Worm (Caenorhabditis elegans): ENCODE measurements around the gene F20B6.9.

F20B6.9 gene

DNA sequence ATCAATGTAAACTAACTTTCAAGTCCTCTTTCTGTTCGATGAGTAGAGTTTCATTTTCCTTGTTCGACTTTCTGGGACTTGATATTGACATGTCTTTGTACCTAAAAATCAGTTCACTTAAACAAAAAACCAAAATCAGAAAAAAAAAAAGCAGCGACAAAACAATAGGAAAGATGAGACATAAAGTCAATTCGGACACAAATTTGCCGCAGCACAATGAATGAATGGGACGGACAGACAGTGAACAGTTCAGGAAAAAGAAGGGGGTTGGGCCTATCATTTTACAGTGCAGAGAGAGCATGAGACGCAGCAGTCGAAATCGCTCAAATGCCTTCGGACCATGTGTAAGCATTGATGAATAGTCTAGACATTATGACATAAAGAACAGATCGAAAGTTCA, 20.6 kb downstream of the F20B6.9 start, which contains the start of gene mrp-6:
Gene mrp-6 (minus strand): TSS at position 101 of the 400 bp plus-strand sequence.
- TF ChIP-seq him-1 (tag; optimal IDR thresholded peaks at IDR 0.05) = no peak
- no peak for TF ChIP-seq dao-5 (tag; optimal IDR thresholded peaks at IDR 0.05)
- TF ChIP-seq W03F9.2 (tag; optimal IDR thresholded peaks at IDR 0.05) = no peak

DNA sequence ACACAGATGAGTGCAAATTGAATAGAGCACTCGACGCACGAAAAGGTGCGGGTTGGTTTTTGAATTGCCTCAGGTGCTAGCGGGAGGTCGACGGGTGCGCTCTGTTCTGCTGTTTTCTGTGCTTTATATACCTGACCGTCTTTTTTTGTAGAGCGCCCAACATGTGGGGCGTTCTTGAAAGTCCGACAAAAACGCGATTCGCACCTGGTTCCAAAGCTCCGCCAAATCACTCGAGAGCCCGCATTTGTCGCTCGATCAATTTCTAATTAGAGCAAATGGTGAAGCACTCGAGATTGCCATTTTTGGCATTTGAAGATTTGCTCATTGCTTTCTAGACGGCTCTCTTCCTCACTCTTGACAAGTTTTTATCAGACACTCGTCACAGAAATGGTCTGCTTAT, 29.9 kb downstream of the F20B6.9 start, which contains the start of gene ZK470.6:
Gene ZK470.6 (minus strand): TSS at position 101 of the 400 bp plus-strand sequence.
- TF ChIP-seq him-1 (tag; optimal IDR thresholded peaks at IDR 0.05) (no peak), dao-5 (tag; optimal IDR thresholded peaks at IDR 0.05) (no peak), W03F9.2 (tag; optimal IDR thresholded peaks at IDR 0.05) (no peak)

DNA sequence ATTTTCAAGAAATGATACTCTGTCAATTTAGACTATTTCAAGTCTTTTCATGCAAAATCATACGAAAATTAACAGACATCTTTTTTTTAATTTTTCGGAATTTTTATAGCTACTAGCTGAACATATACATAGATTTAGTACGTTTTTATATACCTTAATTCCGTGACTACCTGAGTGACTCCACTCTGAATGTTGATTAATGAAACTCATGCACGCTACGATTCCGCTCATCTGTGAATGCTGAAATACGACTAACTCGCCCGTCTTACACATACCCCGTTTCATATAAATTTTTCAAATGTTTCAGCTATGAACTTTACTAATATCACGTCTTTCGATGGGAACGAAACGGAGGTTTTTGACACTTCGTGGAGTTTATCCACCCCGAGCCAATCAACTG, 40.1 kb downstream of the F20B6.9 start, which contains the start of gene ZK470.14:
Gene ZK470.14 (plus strand): TSS at position 301 of the 400 bp plus-strand sequence.
- TF ChIP-seq dao-5 (tag; optimal IDR thresholded peaks at IDR 0.05) (no peak), him-1 (tag; optimal IDR thresholded peaks at IDR 0.05) (no peak), W03F9.2 (tag; optimal IDR thresholded peaks at IDR 0.05) (no peak)

DNA sequence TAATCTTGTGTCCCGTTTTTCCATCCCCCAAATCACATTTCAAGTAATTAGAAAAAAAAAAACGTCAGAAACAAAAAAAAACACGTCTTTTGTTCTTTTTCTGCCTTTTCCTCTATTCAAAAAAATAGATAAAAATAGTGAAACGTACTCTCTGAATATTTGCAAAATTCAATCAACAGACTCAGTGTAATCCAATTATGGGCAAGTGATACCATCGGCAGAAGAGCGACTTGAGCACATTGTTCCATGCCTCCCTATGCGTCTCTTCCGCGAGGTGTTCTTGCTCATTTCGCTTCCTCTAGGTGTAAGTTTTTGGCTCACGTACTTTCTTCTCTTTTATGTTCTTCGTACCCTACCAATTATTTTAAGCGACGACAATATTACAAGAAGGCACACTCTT, 43.9 kb downstream of the F20B6.9 start, which contains the start of gene ZK470.1:
Gene ZK470.1 (plus strand): TSS at position 301 of the 400 bp plus-strand sequence.
- TF ChIP-seq him-1 (tag; optimal IDR thresholded peaks at IDR 0.05) (no peak), W03F9.2 (tag; optimal IDR thresholded peaks at IDR 0.05) (no peak), dao-5 (tag; optimal IDR thresholded peaks at IDR 0.05) (no peak)

DNA sequence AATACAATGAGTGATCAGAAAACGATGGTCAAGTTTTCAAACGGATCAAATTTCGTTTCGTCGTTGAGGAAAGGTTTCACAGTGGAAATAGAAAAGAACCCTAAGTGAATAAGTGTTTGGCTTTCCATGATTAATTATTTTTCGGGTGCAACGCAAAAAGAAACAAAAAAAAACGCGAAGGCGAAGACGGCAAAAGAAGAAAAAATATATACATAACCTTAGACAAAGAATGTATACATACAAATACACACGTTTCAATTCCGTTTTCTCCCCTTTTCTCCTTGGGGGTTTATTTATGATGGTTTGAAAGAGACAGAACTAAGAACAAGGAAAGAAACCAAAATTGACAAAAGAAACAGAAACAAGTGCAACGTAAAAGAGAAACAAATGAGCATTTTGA, 45.3 kb downstream of the F20B6.9 start:
- no peak for TF ChIP-seq W03F9.2 (tag; optimal IDR thresholded peaks at IDR 0.05)
- no peak for TF ChIP-seq him-1 (tag; optimal IDR thresholded peaks at IDR 0.05)
- no peak for TF ChIP-seq dao-5 (tag; optimal IDR thresholded peaks at IDR 0.05)

DNA sequence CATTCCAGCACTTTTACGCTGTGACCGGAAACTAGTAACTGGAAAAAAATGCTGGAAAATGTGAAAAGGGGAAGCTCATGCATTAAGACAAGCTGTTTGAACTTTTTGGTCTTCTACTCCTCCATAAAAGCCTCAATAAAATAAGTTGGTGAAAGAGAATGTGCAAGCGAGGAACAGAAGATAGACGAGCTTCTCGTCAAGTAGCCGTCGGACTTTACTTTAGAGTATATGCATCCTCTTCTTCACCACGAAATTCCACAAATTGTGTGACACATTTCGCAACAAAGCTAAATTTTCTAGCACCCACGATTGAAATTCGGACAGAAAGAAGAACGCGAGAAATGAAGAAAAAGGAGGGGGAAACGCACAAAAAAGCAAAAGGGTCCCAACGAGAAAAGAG, 47.4 kb downstream of the F20B6.9 start:
- no peak for TF ChIP-seq W03F9.2 (tag; optimal IDR thresholded peaks at IDR 0.05)
- no peak for TF ChIP-seq dao-5 (tag; optimal IDR thresholded peaks at IDR 0.05)
- no peak for TF ChIP-seq him-1 (tag; optimal IDR thresholded peaks at IDR 0.05)

DNA sequence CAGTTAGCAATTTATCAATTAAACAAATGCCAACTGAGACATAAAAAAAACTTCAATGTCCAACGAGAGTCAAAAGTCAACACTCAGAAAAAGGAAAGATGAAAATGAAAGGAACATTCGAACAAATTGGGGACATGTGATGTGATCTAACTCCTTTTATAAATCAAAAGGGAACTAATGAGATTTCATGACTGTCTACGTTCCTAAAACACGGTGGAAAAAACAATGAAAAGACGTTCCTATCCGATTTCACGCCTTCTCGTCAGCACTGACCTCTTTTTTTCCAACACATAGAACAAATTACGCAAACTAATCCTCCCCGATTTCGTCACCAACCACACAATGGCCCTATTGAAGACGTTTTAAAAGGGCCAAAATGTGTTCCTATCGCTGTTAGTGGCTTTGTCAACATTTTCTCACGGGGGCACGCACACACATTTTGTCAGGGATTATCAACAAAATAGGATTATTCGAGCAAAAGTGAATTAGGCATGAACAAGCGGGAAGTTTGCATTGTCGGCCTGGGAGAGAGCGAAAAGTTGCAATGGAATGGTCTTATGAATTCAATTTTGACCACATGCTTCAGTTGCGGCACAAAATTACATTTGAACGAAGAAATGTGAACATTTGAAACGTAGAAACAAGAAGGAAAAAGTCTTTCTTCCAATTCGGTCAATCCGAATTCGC, 48.0 kb downstream of the F20B6.9 start:
- TF ChIP-seq W03F9.2 (tag; optimal IDR thresholded peaks at IDR 0.05) (no peak), dao-5 (tag; optimal IDR thresholded peaks at IDR 0.05) (no peak), him-1 (tag; optimal IDR thresholded peaks at IDR 0.05) (no peak)

DNA sequence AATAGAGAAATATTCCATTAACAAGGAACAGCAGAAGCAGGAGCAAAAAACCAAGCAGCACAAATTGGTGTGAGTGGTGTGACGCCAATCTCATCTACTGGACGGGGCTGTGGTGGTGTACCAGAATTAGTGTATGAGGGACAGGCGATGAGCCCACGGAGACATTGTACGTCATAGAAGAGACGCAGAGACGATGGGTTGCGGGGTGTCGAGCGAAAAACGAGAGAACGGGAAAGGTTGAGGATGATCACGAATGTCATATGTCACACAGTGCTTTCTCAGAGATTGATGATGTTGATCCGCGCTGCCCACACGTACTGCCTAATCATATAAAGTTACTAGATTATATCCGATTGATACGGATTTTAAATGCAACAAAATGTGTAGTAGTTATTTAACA, 49.4 kb downstream of the F20B6.9 start:
- TF ChIP-seq dao-5 (tag; optimal IDR thresholded peaks at IDR 0.05) = no peak
- no peak for TF ChIP-seq him-1 (tag; optimal IDR thresholded peaks at IDR 0.05)
- TF ChIP-seq W03F9.2 (tag; optimal IDR thresholded peaks at IDR 0.05) = no peak

DNA sequence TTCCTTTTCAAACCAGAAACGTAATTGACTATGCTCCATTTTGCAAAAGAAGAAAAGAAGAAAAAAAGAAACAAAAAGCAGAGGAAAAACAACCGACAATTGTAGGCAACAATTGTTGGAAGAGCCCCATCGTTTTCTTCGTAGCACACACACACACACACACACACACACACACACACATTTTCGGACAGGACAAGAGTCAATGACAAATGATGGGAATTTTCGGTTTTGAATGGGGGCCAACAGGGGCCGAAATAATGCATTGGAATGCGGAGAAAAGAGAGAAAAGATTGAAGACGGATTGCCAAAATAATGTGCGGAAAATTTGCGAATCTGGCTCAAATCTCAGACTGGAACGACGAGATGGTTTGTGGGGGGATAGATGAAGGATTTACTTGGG, 52.5 kb downstream of the F20B6.9 start:
- no peak for TF ChIP-seq dao-5 (tag; optimal IDR thresholded peaks at IDR 0.05)
- no peak for TF ChIP-seq W03F9.2 (tag; optimal IDR thresholded peaks at IDR 0.05)
- TF ChIP-seq him-1 (tag; optimal IDR thresholded peaks at IDR 0.05) = no peak
